Fruit fly (Drosophila melanogaster): ENCODE results near the gene SdicA.

The SdicA gene

DNA sequence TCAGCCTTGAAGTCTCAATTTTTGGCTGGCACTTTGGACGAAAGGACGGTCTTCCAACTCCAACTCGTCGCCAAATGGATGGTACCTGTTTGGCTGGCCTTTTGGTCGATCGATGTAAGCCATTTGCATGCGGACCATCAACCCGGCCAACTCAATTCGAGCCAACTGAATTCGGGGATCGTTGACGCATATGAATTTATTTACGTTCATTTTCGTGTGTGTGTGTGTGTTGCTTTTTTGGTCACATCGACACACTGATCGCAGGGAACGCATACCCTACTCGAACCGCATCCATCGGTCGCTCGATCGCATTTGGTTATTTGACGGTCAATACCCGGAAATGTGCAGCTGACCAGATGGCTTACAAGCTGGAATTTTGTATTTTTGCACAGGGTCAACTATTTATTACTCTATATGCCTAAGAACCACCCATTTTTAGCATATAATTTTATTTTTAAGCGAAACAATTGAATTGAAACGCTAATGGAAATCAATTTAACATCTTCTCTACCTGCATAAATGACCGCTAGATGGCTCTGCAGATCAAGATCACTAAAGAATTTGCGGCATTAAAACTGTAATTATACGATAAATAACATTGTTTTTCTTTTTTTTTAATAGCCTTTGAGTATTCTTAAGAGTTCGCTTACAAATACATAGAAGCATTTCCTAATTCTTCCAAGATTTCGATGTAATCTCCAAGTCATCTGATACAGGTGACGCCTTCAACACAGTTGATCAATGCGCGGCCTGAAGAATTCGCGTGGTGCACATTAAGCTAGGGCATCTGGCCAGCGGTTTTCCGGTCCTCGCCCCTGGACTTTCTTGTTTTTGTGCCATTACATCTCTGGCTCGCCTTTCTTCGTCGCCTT is 37.2 kb upstream of the SdicA start (continued):
- TF ChIP-seq CG15514 (GFP tag; optimal IDR thresholded peaks at IDR 0.05), result no peak
- no peak for TF ChIP-seq Hr78 (GFP tag; optimal IDR thresholded peaks at IDR 0.05)
- TF ChIP-seq Gug (GFP tag; IDR thresholded peaks at IDR 0.05), result no peak
- no peak for TF ChIP-seq insv (GFP tag; optimal IDR thresholded peaks at IDR 0.05)
- no peak for TF ChIP-seq Blimp-1 (GFP tag; optimal IDR thresholded peaks at IDR 0.05)
- TF ChIP-seq Nf-YB (GFP tag; optimal IDR thresholded peaks at IDR 0.05), result no peak
- TF ChIP-seq NK7.1 (GFP tag; optimal IDR thresholded peaks at IDR 0.05), result no peak
- TF ChIP-seq CG12219 (GFP tag; optimal IDR thresholded peaks at IDR 0.05), result no peak
- peak; percentile 62; the same call in 1 of the 2 replicates for TF ChIP-seq vvl (GFP tag; IDR thresholded peaks at IDR 0.05)
- no peak for TF ChIP-seq B-H1 (GFP tag; IDR thresholded peaks at IDR 0.05)
- no peak for TF ChIP-seq Dbx (GFP tag; IDR thresholded peaks at IDR 0.05)
- no peak for TF ChIP-seq CG11247 (GFP tag; IDR thresholded peaks at IDR 0.05)
- no peak for TF ChIP-seq sima (GFP tag; optimal IDR thresholded peaks at IDR 0.05)
- no peak for TF ChIP-seq Bteb2 (GFP tag; optimal IDR thresholded peaks at IDR 0.05)
- no peak for TF ChIP-seq dm (GFP tag; optimal IDR thresholded peaks at IDR 0.05)
- TF ChIP-seq CTCF (GFP tag; optimal IDR thresholded peaks at IDR 0.05), result peak; percentile 86
- TF ChIP-seq lmd (GFP tag; IDR thresholded peaks at IDR 0.05), result 0 out of 2 replicates have a peak, but pooled peaks have one; percentile 9
- no peak for TF ChIP-seq CG5245 (GFP tag; optimal IDR thresholded peaks at IDR 0.05)
- TF ChIP-seq kay (GFP tag; optimal IDR thresholded peaks at IDR 0.05), result no peak
- TF ChIP-seq CG2678 (tag; optimal IDR thresholded peaks at IDR 0.05), result no peak
- no peak for TF ChIP-seq CG30431 (GFP tag; optimal IDR thresholded peaks at IDR 0.05)
- no peak for TF ChIP-seq p53 (GFP tag; optimal IDR thresholded peaks at IDR 0.05)
- 0 out of 2 replicates have a peak, but pooled peaks have one; percentile 11 for TF ChIP-seq onecut (GFP tag; IDR thresholded peaks at IDR 0.05)
- TF ChIP-seq Myb (GFP tag; optimal IDR thresholded peaks at IDR 0.05), result no peak
- TF ChIP-seq Dad (GFP tag; optimal IDR thresholded peaks at IDR 0.05), result no peak
- TF ChIP-seq CG14710 (tag; optimal IDR thresholded peaks at IDR 0.05), result no peak
- no peak for TF ChIP-seq Ravus (GFP tag; IDR thresholded peaks at IDR 0.05)
- no peak for TF ChIP-seq Meics (GFP tag; optimal IDR thresholded peaks at IDR 0.05)
- TF ChIP-seq Awh (GFP tag; IDR thresholded peaks at IDR 0.05), result no peak
- TF ChIP-seq luna (GFP tag; optimal IDR thresholded peaks at IDR 0.05), result no peak
- no peak for TF ChIP-seq bbx (GFP tag; IDR thresholded peaks at IDR 0.05; ENCODE audit: partially characterized antibody)
- TF ChIP-seq CG10274 (GFP tag; optimal IDR thresholded peaks at IDR 0.05), result no peak
- TF ChIP-seq Hsf (GFP tag; optimal IDR thresholded peaks at IDR 0.05), result no peak
- no peak for TF ChIP-seq CG4404 (GFP tag; IDR thresholded peaks at IDR 0.05)
- TF ChIP-seq pita (GFP tag; optimal IDR thresholded peaks at IDR 0.05), result no peak
- no peak for TF ChIP-seq CG14441 (GFP tag; IDR thresholded peaks at IDR 0.05)
- no peak for TF ChIP-seq gfzf (GFP tag; optimal IDR thresholded peaks at IDR 0.05)
- no peak for TF ChIP-seq Usf (GFP tag; optimal IDR thresholded peaks at IDR 0.05)
- no peak for TF ChIP-seq pan (optimal IDR thresholded peaks at IDR 0.05)
- no peak for TF ChIP-seq pan (GFP tag; optimal IDR thresholded peaks at IDR 0.05 in 1 of 2, IDR thresholded peaks at IDR 0.05 in 1 of 2)
- TF ChIP-seq Sox102F (GFP tag; optimal IDR thresholded peaks at IDR 0.05), result no peak
- no peak for TF ChIP-seq CG13287 (GFP tag; IDR thresholded peaks at IDR 0.05; ENCODE audit: partially characterized antibody)
- TF ChIP-seq her (GFP tag; optimal IDR thresholded peaks at IDR 0.05), result no peak
- TF ChIP-seq dpn (GFP tag; optimal IDR thresholded peaks at IDR 0.05), result no peak
- no peak for TF ChIP-seq bigmax (GFP tag; optimal IDR thresholded peaks at IDR 0.05)
- TF ChIP-seq CG3838 (GFP tag; optimal IDR thresholded peaks at IDR 0.05), result no peak
- TF ChIP-seq CG14014 (GFP tag; IDR thresholded peaks at IDR 0.05), result no peak
- TF ChIP-seq Ets65A (GFP tag), result peak; percentile 20
- peak; percentile 70 for TF ChIP-seq Dip2 (GFP tag; IDR thresholded peaks at IDR 0.05)
- TF ChIP-seq CG7963 (GFP tag; IDR thresholded peaks at IDR 0.05; ENCODE audit: partially characterized antibody), result no peak

Data from whole organism, embryonic.